Worm (Caenorhabditis elegans) whole organism, late embryonic: Measurements from ENCODE around the gene ggtb-1.
A peak's percentile ranks its signal among the peaks of the same experiment; 100 is the strongest.

Source experiments
- C08G9.2 ChIP-seq: sonication (generic microtip); optimal IDR thresholded peaks from 2 replicates; lab custom pipeline; 2016; ENCODE audit warnings: mild to moderate bottlenecking, missing genetic modification characterization, moderate library complexity, missing compliant biosample characterization
- K09A11.1 ChIP-seq: sonication (generic microtip); optimal IDR thresholded peaks from 2 replicates; lab custom pipeline; 2017; ENCODE audit warnings: antibody characterized with exemption, mild to moderate bottlenecking, missing genetic modification characterization, missing compliant biosample characterization; ENCODE audit not compliant: insufficient read depth
- T23F11.4 ChIP-seq: fragments of 200-800 bp; sonication (Bioruptor generic); optimal IDR thresholded peaks from 2 replicates; lab custom pipeline; 2018; ENCODE audit warnings: mild to moderate bottlenecking, missing genetic modification characterization, missing compliant biosample characterization
- Y22D7AL.16 ChIP-seq: sonication (generic microtip); optimal IDR thresholded peaks from 2 replicates; lab custom pipeline; 2016; ENCODE audit warnings: missing genetic modification characterization, missing compliant biosample characterization
- ahr-1 ChIP-seq: sonication (generic microtip); optimal IDR thresholded peaks from 2 replicates; lab custom pipeline; 2016; ENCODE audit warnings: missing genetic modification characterization, missing compliant biosample characterization
- ceh-14 ChIP-seq: sonication (generic microtip); optimal IDR thresholded peaks from 2 replicates; lab custom pipeline; 2016; ENCODE audit warnings: missing genotype, missing genetic modification characterization, missing compliant biosample characterization
- ceh-31 ChIP-seq: sonication (generic microtip); optimal IDR thresholded peaks from 2 replicates; lab custom pipeline; 2016; ENCODE audit warnings: missing genetic modification characterization, missing compliant biosample characterization
- dve-1 ChIP-seq: sonication (generic microtip); optimal IDR thresholded peaks from 2 replicates; lab custom pipeline; 2017; ENCODE audit warnings: antibody characterized with exemption, mild to moderate bottlenecking, missing genetic modification characterization, missing compliant biosample characterization
- nfya-1 ChIP-seq: sonication (generic microtip); optimal IDR thresholded peaks from 2 replicates; lab custom pipeline; 2017; ENCODE audit warnings: missing genetic modification characterization, mild to moderate bottlenecking, missing compliant biosample characterization, antibody characterized with exemption, moderate library complexity
- nhr-11 ChIP-seq: fragments of 150-350 bp; optimal IDR thresholded peaks from 2 replicates; lab custom pipeline; 2014; ENCODE audit warnings: missing biosample characterization, missing genetic modification characterization
- nhr-232 ChIP-seq: sonication (generic microtip); optimal IDR thresholded peaks from 2 replicates; lab custom pipeline; 2016; ENCODE audit warnings: missing genetic modification characterization, missing compliant biosample characterization
- pag-3 ChIP-seq: sonication (generic microtip); optimal IDR thresholded peaks from 2 replicates; lab custom pipeline; 2016; ENCODE audit warnings: missing compliant biosample characterization, missing genetic modification characterization, borderline replicate concordance

DNA sequence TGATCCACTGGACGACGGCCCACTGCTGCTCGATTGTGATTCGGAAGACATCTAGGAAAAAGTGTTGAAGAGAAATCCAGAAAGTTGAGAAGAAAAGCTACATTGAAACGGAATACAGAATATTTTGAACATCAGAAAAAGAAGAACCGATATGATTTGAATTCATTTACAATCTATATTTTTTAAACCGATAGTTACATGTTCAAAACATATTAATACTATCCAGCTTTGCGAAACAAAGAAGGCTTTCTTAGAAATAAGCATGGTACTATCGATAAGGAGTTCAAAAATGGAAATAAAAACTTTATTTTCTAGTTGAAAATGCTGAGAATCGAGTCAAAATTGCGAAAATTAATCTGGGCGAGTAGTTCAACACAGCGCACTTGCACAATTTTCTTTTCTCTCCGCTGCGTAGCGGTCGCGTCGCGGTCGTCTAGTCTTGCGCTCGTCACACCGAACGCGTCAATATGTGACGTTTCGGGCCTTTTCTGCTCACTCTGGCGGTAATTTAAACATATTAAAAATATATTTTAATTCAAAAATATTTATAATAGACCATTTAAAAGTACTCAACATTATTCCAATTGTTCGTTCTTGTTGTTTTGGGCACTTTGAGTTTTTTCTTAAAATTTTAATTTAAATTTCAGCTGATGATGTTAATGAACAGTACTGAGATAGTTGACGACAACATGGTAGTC is 28.6 kb downstream of the ggtb-1 start, which contains the start of the genes syf-2 and K04G7.1:
- no peak for TF ChIP-seq T23F11.4 (GFP tag; lab: Kevin White, UChicago)
- TF ChIP-seq pag-3 (tag; lab: Kevin White, UChicago): no peak
- TF ChIP-seq dve-1: peak; percentile 53
- TF ChIP-seq ceh-14 (tag; lab: Kevin White, UChicago): peak; percentile 68
- no peak for TF ChIP-seq nhr-232 (tag; lab: Kevin White, UChicago)
- peak; percentile 42 for TF ChIP-seq K09A11.1 (tag; lab: Kevin White, UChicago)
- no peak for TF ChIP-seq ahr-1 (tag; lab: Kevin White, UChicago)
- TF ChIP-seq Y22D7AL.16 (tag; lab: Kevin White, UChicago): no peak
- TF ChIP-seq ceh-31: peak; percentile 71
- no peak for TF ChIP-seq C08G9.2 (tag; lab: Kevin White, UChicago)
- no peak for TF ChIP-seq nhr-11 (tag; lab: Kevin White, UChicago)
- TF ChIP-seq nfya-1 (tag; lab: Kevin White, UChicago): peak; percentile 78
